Worm (Caenorhabditis elegans) whole organism, L2 larva: ENCODE data around the gene smf-3.

Experiments
- C34F6.9 ChIP-seq: fragments of 150-350 bp; optimal IDR thresholded peaks from 2 replicates; lab custom pipeline; 2014; ENCODE audit warnings: missing biosample characterization, missing genetic modification characterization
- F13H6.1 ChIP-seq: sonication (generic microtip); optimal IDR thresholded peaks from 2 replicates; lab custom pipeline; 2016; ENCODE audit warnings: missing genetic modification characterization, missing compliant biosample characterization
- Y55F3AM.14 ChIP-seq: fragments of 200-800 bp; sonication (Bioruptor generic); optimal IDR thresholded peaks from 2 replicates; lab custom pipeline; 2018; ENCODE audit warnings: mild to moderate bottlenecking, missing genetic modification characterization, missing compliant biosample characterization
- alr-1 ChIP-seq: fragments of 150-350 bp; optimal IDR thresholded peaks from 2 replicates; lab custom pipeline; 2014; ENCODE audit warnings: missing biosample characterization, missing genetic modification characterization
- aly-2 ChIP-seq: fragments of 150-350 bp; optimal IDR thresholded peaks from 2 replicates; lab custom pipeline; 2014; ENCODE audit warnings: missing biosample characterization, missing genetic modification characterization
- ama-1 ChIP-seq: fragments of 150-350 bp; optimal IDR thresholded peaks from 2 replicates; lab custom pipeline; 2018; ENCODE audit warnings: inconsistent platforms
- blmp-1 ChIP-seq: sonication (generic microtip); optimal IDR thresholded peaks from 2 replicates; lab custom pipeline; 2017; ENCODE audit warnings: missing genetic modification characterization, mild to moderate bottlenecking, missing compliant biosample characterization, antibody characterized with exemption, moderate library complexity; ENCODE audit not compliant: insufficient read depth
- ceh-82 ChIP-seq: fragments of 150-350 bp; optimal IDR thresholded peaks from 2 replicates; lab custom pipeline; 2014; ENCODE audit warnings: missing biosample characterization, missing genetic modification characterization
- crh-2 ChIP-seq: sonication (generic microtip); optimal IDR thresholded peaks from 2 replicates; lab custom pipeline; 2017; ENCODE audit warnings: missing biosample characterization, missing genetic modification characterization
- dmd-4 ChIP-seq: sonication (generic microtip); optimal IDR thresholded peaks from 2 replicates; lab custom pipeline; 2017; ENCODE audit warnings: missing biosample characterization, missing genetic modification characterization
- elt-1 ChIP-seq: fragments of 150-350 bp; optimal IDR thresholded peaks from 2 replicates; lab custom pipeline; 2014; ENCODE audit warnings: missing biosample characterization, missing genetic modification characterization
- elt-3 ChIP-seq: sonication (generic microtip); optimal IDR thresholded peaks from 2 replicates; lab custom pipeline; 2017; ENCODE audit warnings: missing biosample characterization, missing genetic modification characterization
- fos-1 ChIP-seq: fragments of 150-350 bp; optimal IDR thresholded peaks from 2 replicates; lab custom pipeline; 2014; ENCODE audit warnings: missing biosample characterization, missing genetic modification characterization
- gmeb-1 ChIP-seq: fragments of 150-350 bp; optimal IDR thresholded peaks from 2 replicates; lab custom pipeline; 2014; ENCODE audit warnings: missing biosample characterization, missing genetic modification characterization
- lin-11 ChIP-seq: fragments of 150-350 bp; sonication (generic microtip); optimal IDR thresholded peaks from 2 replicates; lab custom pipeline; 2014; ENCODE audit warnings: missing biosample characterization, missing genetic modification characterization, inconsistent platforms, mixed read lengths
- lin-13 ChIP-seq: fragments of 150-350 bp; optimal IDR thresholded peaks from 2 replicates; lab custom pipeline; 2014; ENCODE audit warnings: missing biosample characterization, missing genetic modification reagents, missing genetic modification characterization
- lin-39 ChIP-seq: fragments of 150-350 bp; optimal IDR thresholded peaks from 2 replicates; lab custom pipeline; 2014; ENCODE audit warnings: missing biosample characterization, missing genetic modification reagents, missing genetic modification characterization
- lsy-2 ChIP-seq, 2 experiments: fragments of 150-350 bp in 1 of 2; sonication (generic microtip) in 1 of 2; optimal IDR thresholded peaks; 2 replicates each; lab custom pipeline; 2014 to 2017; ENCODE audit warnings: missing biosample characterization in 2 of 2, missing genetic modification characterization in 2 of 2
- mab-5 ChIP-seq: fragments of 150-350 bp; optimal IDR thresholded peaks from 2 replicates; lab custom pipeline; 2014; ENCODE audit warnings: missing biosample characterization, missing genetic modification characterization
- mbf-1 ChIP-seq: sonication (generic microtip); optimal IDR thresholded peaks from 2 replicates; lab custom pipeline; 2017; ENCODE audit warnings: missing biosample characterization, missing genetic modification characterization
- mdl-1 ChIP-seq, 2 experiments: fragments of 150-350 bp in 1 of 2; sonication (generic microtip) in 1 of 2; optimal IDR thresholded peaks; 2 replicates each; lab custom pipeline; 2017; ENCODE audit warnings: missing biosample characterization in 2 of 2, missing genetic modification characterization in 2 of 2
- nhr-10 ChIP-seq: sonication (generic microtip); optimal IDR thresholded peaks from 2 replicates; lab custom pipeline; 2017; ENCODE audit warnings: missing biosample characterization, missing genetic modification characterization
- nhr-11 ChIP-seq: fragments of 150-350 bp; optimal IDR thresholded peaks from 2 replicates; lab custom pipeline; 2014; ENCODE audit warnings: missing biosample characterization, missing genetic modification characterization
- nhr-12 ChIP-seq: fragments of 150-350 bp; optimal IDR thresholded peaks from 2 replicates; lab custom pipeline; 2014; ENCODE audit warnings: missing biosample characterization, missing genetic modification characterization
- nhr-129 ChIP-seq: fragments of 150-350 bp; optimal IDR thresholded peaks from 2 replicates; lab custom pipeline; 2014; ENCODE audit warnings: missing biosample characterization, missing genetic modification characterization
- nhr-21 ChIP-seq: fragments of 150-350 bp; optimal IDR thresholded peaks from 2 replicates; lab custom pipeline; 2014; ENCODE audit warnings: missing biosample characterization, missing genetic modification characterization
- nhr-23 ChIP-seq: fragments of 150-350 bp; optimal IDR thresholded peaks from 2 replicates; lab custom pipeline; 2014; ENCODE audit warnings: missing biosample characterization, missing genetic modification reagents, missing genetic modification characterization
- nhr-237 ChIP-seq: fragments of 150-350 bp; optimal IDR thresholded peaks from 2 replicates; lab custom pipeline; 2014; ENCODE audit warnings: missing biosample characterization, missing genetic modification characterization
- nhr-25 ChIP-seq: fragments of 150-350 bp; sonication (generic microtip); optimal IDR thresholded peaks from 3 replicates; lab custom pipeline; 2014; ENCODE audit warnings: missing biosample characterization, missing genetic modification characterization
- nhr-6 ChIP-seq: fragments of 150-350 bp; optimal IDR thresholded peaks from 2 replicates; lab custom pipeline; 2014; ENCODE audit warnings: missing biosample characterization, missing genetic modification characterization
- nhr-77 ChIP-seq: fragments of 150-350 bp; optimal IDR thresholded peaks from 2 replicates; lab custom pipeline; 2014; ENCODE audit warnings: missing biosample characterization, missing genetic modification characterization
- peb-1 ChIP-seq: fragments of 150-350 bp; optimal IDR thresholded peaks from 2 replicates; lab custom pipeline; 2014; ENCODE audit warnings: missing biosample characterization, missing genetic modification characterization
- sem-4 ChIP-seq: fragments of 150-350 bp; optimal IDR thresholded peaks from 2 replicates; lab custom pipeline; 2014; ENCODE audit warnings: missing biosample characterization, missing genetic modification reagents, missing genetic modification characterization
- skn-1 ChIP-seq: sonication (generic microtip); optimal IDR thresholded peaks from 2 replicates; lab custom pipeline; 2017; ENCODE audit warnings: missing biosample characterization, missing genetic modification characterization
- sma-3 ChIP-seq: sonication (generic microtip); optimal IDR thresholded peaks from 2 replicates; lab custom pipeline; 2016; ENCODE audit warnings: missing genetic modification reagents, missing genetic modification characterization, missing compliant biosample characterization
- sma-9 ChIP-seq, 2 experiments: fragments of 150-350 bp in 1 of 2; sonication (generic microtip) in 1 of 2; optimal IDR thresholded peaks; 2 replicates each; lab custom pipeline; 2014 to 2016; ENCODE audit warnings: missing genetic modification characterization in 2 of 2, mild to moderate bottlenecking in 1 of 2, missing biosample characterization in 1 of 2, missing compliant biosample characterization in 1 of 2, missing genetic modification reagents in 1 of 2, moderate library complexity in 1 of 2
- snpc-4 ChIP-seq: fragments of 150-350 bp; optimal IDR thresholded peaks from 2 replicates; lab custom pipeline; 2014; ENCODE audit warnings: missing biosample characterization, missing genetic modification characterization
- unc-39 ChIP-seq: fragments of 150-350 bp; optimal IDR thresholded peaks from 2 replicates; lab custom pipeline; 2014; ENCODE audit warnings: missing biosample characterization, missing genetic modification characterization
- unc-55 ChIP-seq: fragments of 150-350 bp; sonication (generic microtip); optimal IDR thresholded peaks from 3 replicates; lab custom pipeline; 2014; ENCODE audit warnings: missing biosample characterization, missing genetic modification reagents, missing genetic modification characterization
- unc-62 ChIP-seq: fragments of 150-350 bp; optimal IDR thresholded peaks from 2 replicates; lab custom pipeline; 2014; ENCODE audit warnings: missing biosample characterization, missing genetic modification reagents, missing genetic modification characterization
- zag-1 ChIP-seq: fragments of 150-350 bp; optimal IDR thresholded peaks from 2 replicates; lab custom pipeline; 2014; ENCODE audit warnings: missing biosample characterization, missing genetic modification characterization
- ztf-11 ChIP-seq: sonication (generic microtip); optimal IDR thresholded peaks from 2 replicates; lab custom pipeline; 2017; ENCODE audit warnings: missing biosample characterization, missing genetic modification characterization
- ztf-4 ChIP-seq: fragments of 150-350 bp; optimal IDR thresholded peaks from 2 replicates; lab custom pipeline; 2014; ENCODE audit warnings: missing biosample characterization, missing genetic modification characterization

Gene smf-3

DNA sequence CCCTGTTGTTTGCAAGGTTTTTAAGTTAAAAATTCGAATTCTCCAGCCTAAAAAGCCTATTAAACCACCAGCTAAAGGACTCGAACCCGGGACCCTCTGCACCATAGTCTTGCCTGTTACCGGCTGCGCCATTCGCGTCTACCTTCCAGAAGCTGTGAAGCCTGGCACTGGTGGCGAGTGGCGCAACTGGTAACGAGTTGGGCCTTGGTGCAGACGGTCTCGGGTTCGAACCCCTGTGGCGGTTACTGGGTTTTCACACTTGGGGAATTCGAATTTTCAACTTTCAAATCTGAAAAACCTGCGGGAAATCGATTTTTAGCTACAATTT lies 15.8 kb upstream of the smf-3 start:
- TF ChIP-seq blmp-1 (tag; lab: Kevin White, UChicago): no peak
- no peak for TF ChIP-seq sma-3
- no peak for TF ChIP-seq gmeb-1 (tag; lab: Kevin White, UChicago)
- TF ChIP-seq nhr-25: no peak
- TF ChIP-seq unc-55 (GFP tag; lab: Kevin White, UChicago): no peak
- no peak for TF ChIP-seq ztf-11 (tag; lab: Kevin White, UChicago)
- no peak for TF ChIP-seq alr-1
- TF ChIP-seq nhr-77 (tag; lab: Kevin White, UChicago): no peak
- TF ChIP-seq nhr-12 (tag; lab: Kevin White, UChicago): no peak
- TF ChIP-seq ztf-4 (tag; lab: Kevin White, UChicago): no peak
- TF ChIP-seq mdl-1 (tag; optimal IDR thresholded peaks at IDR 0.05; lab: Kevin White, UChicago): no peak
- TF ChIP-seq nhr-10: no peak

DNA sequence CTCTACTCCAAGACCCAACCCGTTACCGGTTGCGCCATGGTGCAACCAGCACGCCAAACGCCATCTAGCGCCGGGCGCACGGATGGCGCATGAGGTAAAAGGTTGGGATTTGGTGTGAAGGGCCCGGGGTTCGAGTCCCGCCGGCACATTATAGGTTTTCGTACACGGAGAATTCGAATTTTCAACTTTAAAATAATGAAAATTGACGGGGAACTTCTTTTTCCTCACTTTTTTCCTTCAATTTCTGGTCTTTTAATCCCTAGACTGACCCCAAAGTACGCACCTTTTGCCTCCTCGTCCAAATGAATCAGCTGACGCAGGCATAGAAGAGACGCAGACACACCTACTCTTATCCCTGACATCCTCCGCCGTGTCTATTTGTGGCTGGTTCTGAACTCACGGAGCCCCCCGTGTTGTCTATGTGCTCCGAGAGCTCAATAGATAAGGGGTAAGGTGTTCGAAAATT lies 15.1 kb upstream of the smf-3 start:
- TF ChIP-seq mab-5 (tag; lab: Kevin White, UChicago) (no peak), sma-9 (GFP tag; optimal IDR thresholded peaks at IDR 0.05; lab: Kevin White, UChicago) (peak; percentile 68), sma-9 (tag; optimal IDR thresholded peaks at IDR 0.05; lab: Kevin White, UChicago) (no peak), Y55F3AM.14 (GFP tag; lab: Kevin White, UChicago) (peak; percentile 44), crh-2 (tag; lab: Kevin White, UChicago) (no peak), nhr-21 (tag; lab: Kevin White, UChicago) (peak; percentile 10), nhr-6 (no peak), lin-13 (GFP tag; lab: Kevin White, UChicago) (peak; percentile 19), nhr-129 (peak; percentile 73), nhr-25 (peak; percentile 13), lsy-2 (tag; optimal IDR thresholded peaks at IDR 0.05; lab: Kevin White, UChicago) (peak in 1 of 2 experiments; percentile 34), skn-1 (tag; lab: Kevin White, UChicago) (no peak), C34F6.9 (tag; lab: Kevin White, UChicago) (peak; percentile 37)
- TF ChIP-seq, all 48 proteins: peak for 8

DNA sequence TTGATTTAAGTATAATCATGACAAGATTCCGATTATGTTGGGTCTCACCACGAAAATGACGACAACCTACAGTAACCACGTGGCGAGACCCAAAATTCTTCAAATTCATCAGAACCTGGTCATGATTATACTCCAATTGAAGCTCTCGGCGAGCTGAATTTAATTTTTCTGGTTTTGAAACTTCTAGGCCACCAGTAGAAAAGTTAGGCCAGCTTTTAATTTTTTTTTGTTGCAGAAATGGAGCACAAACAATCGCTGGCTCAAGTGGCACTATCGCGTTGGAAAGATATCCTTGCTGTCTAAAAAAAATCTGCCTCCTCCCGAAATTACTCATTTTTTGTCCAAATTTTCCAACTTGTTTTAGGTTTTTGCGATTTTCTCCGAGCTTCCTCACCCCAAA lies 12.1 kb upstream of the smf-3 start:
- no peak for TF ChIP-seq aly-2 (tag; lab: Kevin White, UChicago)
- TF ChIP-seq unc-62 (GFP tag; lab: Kevin White, UChicago): no peak
- TF ChIP-seq nhr-23 (tag; lab: Kevin White, UChicago): no peak
- TF ChIP-seq lin-11 (tag; lab: Kevin White, UChicago): no peak
- no peak for TF ChIP-seq alr-1
- TF ChIP-seq crh-2 (tag; lab: Kevin White, UChicago): no peak
- no peak for TF ChIP-seq elt-3 (tag; lab: Kevin White, UChicago)
- no peak for TF ChIP-seq sem-4 (tag; lab: Kevin White, UChicago)
- TF ChIP-seq skn-1 (tag; lab: Kevin White, UChicago): no peak
- TF ChIP-seq unc-55 (GFP tag; lab: Kevin White, UChicago): no peak
- TF ChIP-seq nhr-21 (tag; lab: Kevin White, UChicago): no peak
- TF ChIP-seq sma-9 (GFP tag; optimal IDR thresholded peaks at IDR 0.05; lab: Kevin White, UChicago): no peak
- no peak for TF ChIP-seq sma-9 (tag; optimal IDR thresholded peaks at IDR 0.05; lab: Kevin White, UChicago)
- no peak for TF ChIP-seq lin-39 (tag; lab: Kevin White, UChicago)
- no peak for TF ChIP-seq F13H6.1 (tag; lab: Kevin White, UChicago)
- TF ChIP-seq nhr-77 (tag; lab: Kevin White, UChicago): no peak
- TF ChIP-seq dmd-4 (tag; lab: Kevin White, UChicago): no peak

DNA sequence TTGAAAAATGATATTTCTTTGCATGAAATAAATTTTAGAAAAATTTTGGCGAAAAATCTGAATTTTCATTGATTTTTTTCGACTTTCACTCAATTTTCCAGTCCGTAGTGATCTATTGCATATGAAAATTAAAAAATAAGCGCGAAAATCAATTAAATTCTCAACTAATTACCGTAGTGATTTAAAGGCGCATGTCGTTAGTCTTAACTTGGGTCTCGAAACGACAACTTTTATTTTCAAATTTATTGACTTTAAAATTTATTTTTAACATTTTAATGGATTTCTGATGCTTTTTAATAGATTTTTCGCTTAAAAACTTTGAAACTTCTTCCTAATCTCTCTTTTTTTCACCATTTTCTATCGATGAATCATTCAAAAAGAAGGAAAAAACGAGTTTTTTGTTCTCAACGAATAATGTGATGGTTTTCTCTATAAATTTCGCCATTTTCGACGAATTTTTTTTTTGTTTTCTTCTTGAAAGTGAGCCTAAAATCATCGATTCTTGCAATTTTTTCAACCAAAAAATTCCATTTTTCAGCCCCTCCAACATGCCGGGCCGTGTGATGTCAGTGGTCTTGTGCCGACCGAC lies 11.1 kb upstream of the smf-3 start, which contains the start of gene vamp-7:
vamp-7 (plus strand) TSS at position 539 of the 589 bp plus-strand sequence.
- TF ChIP-seq blmp-1 (tag; lab: Kevin White, UChicago) (peak; percentile 18), peb-1 (tag; lab: Kevin White, UChicago) (no peak), ztf-4 (tag; lab: Kevin White, UChicago) (no peak), lin-11 (tag; lab: Kevin White, UChicago) (no peak), snpc-4 (no peak), unc-39 (no peak), ztf-11 (tag; lab: Kevin White, UChicago) (no peak), nhr-11 (tag; lab: Kevin White, UChicago) (no peak), gmeb-1 (tag; lab: Kevin White, UChicago) (no peak), mab-5 (tag; lab: Kevin White, UChicago) (no peak), fos-1 (tag; lab: Kevin White, UChicago) (no peak), sma-9 (GFP tag; optimal IDR thresholded peaks at IDR 0.05; lab: Kevin White, UChicago) (no peak), sma-9 (tag; optimal IDR thresholded peaks at IDR 0.05; lab: Kevin White, UChicago) (no peak), nhr-237 (tag; lab: Kevin White, UChicago) (no peak), lin-39 (tag; lab: Kevin White, UChicago) (no peak), unc-62 (GFP tag; lab: Kevin White, UChicago) (no peak), nhr-77 (tag; lab: Kevin White, UChicago) (no peak), F13H6.1 (tag; lab: Kevin White, UChicago) (no peak), elt-1 (no peak), unc-55 (GFP tag; lab: Kevin White, UChicago) (no peak), mbf-1 (no peak), ama-1 (lab: Kevin White, UChicago) (no peak), dmd-4 (tag; lab: Kevin White, UChicago) (no peak), ceh-82 (tag; lab: Kevin White, UChicago) (no peak), lsy-2 (tag; optimal IDR thresholded peaks at IDR 0.05; lab: Kevin White, UChicago) (no peak), crh-2 (tag; lab: Kevin White, UChicago) (peak; percentile 3), nhr-21 (tag; lab: Kevin White, UChicago) (peak; percentile 2), sem-4 (tag; lab: Kevin White, UChicago) (no peak), nhr-23 (tag; lab: Kevin White, UChicago) (no peak), nhr-25 (peak; percentile 42), lin-13 (GFP tag; lab: Kevin White, UChicago) (no peak), nhr-6 (no peak), zag-1 (tag; lab: Kevin White, UChicago) (no peak)
- TF ChIP-seq, all 48 proteins: peak for 4
